Fruit fly (Drosophila melanogaster) whole organism, wandering third instar larva: ENCODE results near the gene Kdsr.
A peak's percentile ranks its signal among the peaks of the same experiment; 100 is the strongest.

Experiments used
- Abd-B ChIP-seq: fragments of >200 bp; optimal IDR thresholded peaks from 2 replicates; lab custom pipeline; 2017; ENCODE audit warnings: missing biosample characterization, missing genetic modification characterization
- CG32264 ChIP-seq: fragments of 200-800 bp; sonication (Bioruptor generic); optimal IDR thresholded peaks from 2 replicates; lab custom pipeline; 2016; ENCODE audit warnings: missing biosample characterization, missing genetic modification characterization
- CG9705 ChIP-seq: fragments of 200-800 bp; sonication (Bioruptor generic); optimal IDR thresholded peaks from 2 replicates; lab custom pipeline; 2018; ENCODE audit warnings: missing biosample characterization, mild to moderate bottlenecking, missing genetic modification characterization
- CrebA ChIP-seq: fragments of 200-800 bp; sonication (Bioruptor generic); optimal IDR thresholded peaks from 2 replicates; lab custom pipeline; 2016; ENCODE audit warnings: missing biosample characterization, mild to moderate bottlenecking, missing genetic modification characterization, borderline replicate concordance
- Dif ChIP-seq: fragments of 200-275, 200-300 bp; sonication (Bioruptor generic); optimal IDR thresholded peaks from 2 replicates; lab custom pipeline; 2018; ENCODE audit warnings: missing biosample characterization, missing genetic modification characterization; ENCODE audit not compliant: partially characterized antibody
- GATAd ChIP-seq: sonication (Bioruptor generic); optimal IDR thresholded peaks from 2 replicates; lab custom pipeline; 2016; ENCODE audit warnings: missing biosample characterization, missing genetic modification characterization
- HLH106 ChIP-seq: fragments of 200-800 bp; optimal IDR thresholded peaks from 3 replicates; lab custom pipeline; 2019; ENCODE audit warnings: missing biosample characterization, mild to moderate bottlenecking, missing genetic modification characterization, moderate library complexity
- Hnf4 ChIP-seq: fragments of 200-800 bp; sonication (Bioruptor generic); optimal IDR thresholded peaks from 2 replicates; lab custom pipeline; 2016; ENCODE audit warnings: missing biosample characterization, mild to moderate bottlenecking, missing genetic modification characterization
- Hr78 ChIP-seq: fragments of >200 bp; optimal IDR thresholded peaks from 2 replicates; lab custom pipeline; 2017; ENCODE audit warnings: missing biosample characterization, missing genetic modification characterization
- Hr83 ChIP-seq: fragments of 200-300 bp; sonication (Bioruptor generic); optimal IDR thresholded peaks from 2 replicates; lab custom pipeline; 2016; ENCODE audit warnings: missing biosample characterization, mild to moderate bottlenecking, missing genetic modification characterization, moderate library complexity; ENCODE audit not compliant: poor library complexity, severe bottlenecking
- Jra ChIP-seq: sonication (Bioruptor generic); optimal IDR thresholded peaks from 2 replicates; lab custom pipeline; 2016; ENCODE audit warnings: missing biosample characterization, missing genetic modification characterization
- Mio ChIP-seq: sonication (Bioruptor generic); optimal IDR thresholded peaks from 2 replicates; lab custom pipeline; 2016; ENCODE audit warnings: missing biosample characterization, missing genetic modification characterization
- Myc ChIP-seq: fragments of >200 bp; optimal IDR thresholded peaks from 2 replicates; lab custom pipeline; 2017
- N ChIP-seq: fragments of >200 bp; optimal IDR thresholded peaks from 2 replicates; lab custom pipeline; 2018; ENCODE audit warnings: missing biosample characterization, missing external identifiers, missing genetic modification characterization
- OdsH ChIP-seq: fragments of 200-800 bp; sonication (Bioruptor generic); optimal IDR thresholded peaks from 2 replicates; lab custom pipeline; 2016; ENCODE audit warnings: missing biosample characterization, mild to moderate bottlenecking, missing genetic modification characterization
- Rel ChIP-seq, 2 experiments: fragments of 200-800 bp; sonication (Bioruptor generic) in 1 of 2; optimal IDR thresholded peaks; 2 replicates in 1 of 2; 3 replicates in 1 of 2; lab custom pipeline; 2016 to 2019; ENCODE audit warnings: mild to moderate bottlenecking in 2 of 2, missing biosample characterization in 2 of 2, missing genetic modification characterization in 2 of 2, moderate library complexity in 1 of 2
- Sp1 ChIP-seq: fragments of 200-800 bp; sonication (Bioruptor generic); optimal IDR thresholded peaks from 3 replicates; lab custom pipeline; 2019; ENCODE audit warnings: missing biosample characterization, mild to moderate bottlenecking, missing genetic modification characterization, moderate library complexity
- Vsx2 ChIP-seq: fragments of 200-300, 225-300 bp; sonication (Bioruptor generic); optimal IDR thresholded peaks from 2 replicates; lab custom pipeline; 2018; ENCODE audit warnings: missing biosample characterization, missing genetic modification characterization; ENCODE audit not compliant: partially characterized antibody
- br ChIP-seq: fragments of 200-800 bp; sonication (Bioruptor generic); optimal IDR thresholded peaks from 2 replicates; lab custom pipeline; 2016; ENCODE audit warnings: missing biosample characterization, missing genetic modification characterization
- brk ChIP-seq: fragments of 200-800 bp; sonication (Bioruptor generic); optimal IDR thresholded peaks from 2 replicates; lab custom pipeline; 2016; ENCODE audit warnings: missing biosample characterization, mild to moderate bottlenecking, missing genetic modification characterization
- dmrt93B ChIP-seq: fragments of 200-800 bp; sonication (Bioruptor generic); optimal IDR thresholded peaks from 2 replicates; lab custom pipeline; 2018; ENCODE audit warnings: missing biosample characterization, mild to moderate bottlenecking, missing genetic modification characterization
- dsf ChIP-seq: sonication (Bioruptor generic); optimal IDR thresholded peaks from 2 replicates; lab custom pipeline; 2016; ENCODE audit warnings: missing biosample characterization, missing genetic modification characterization, borderline replicate concordance
- ey ChIP-seq: fragments of 200-800 bp; sonication (Bioruptor generic); optimal IDR thresholded peaks from 2 replicates; lab custom pipeline; 2016; ENCODE audit warnings: missing biosample characterization, missing genetic modification characterization
- foxo ChIP-seq, 2 experiments: fragments of 200-800 bp; sonication (Bioruptor generic); optimal IDR thresholded peaks; 2 replicates in 1 of 2; 3 replicates in 1 of 2; lab custom pipeline; 2016 to 2017; ENCODE audit warnings: missing biosample characterization in 2 of 2, missing genetic modification characterization in 2 of 2
- fru ChIP-seq: fragments of 200-800 bp; sonication (Bioruptor generic); optimal IDR thresholded peaks from 3 replicates; lab custom pipeline; 2016; ENCODE audit warnings: missing biosample characterization, mild to moderate bottlenecking, missing genetic modification characterization
- h ChIP-seq: fragments of 200-800 bp; sonication (Bioruptor generic); optimal IDR thresholded peaks from 3 replicates; lab custom pipeline; 2016; ENCODE audit warnings: missing biosample characterization, mild to moderate bottlenecking, missing genetic modification characterization
- jim ChIP-seq: fragments of 175-275, 200-325 bp; sonication (Bioruptor generic); optimal IDR thresholded peaks from 2 replicates; lab custom pipeline; 2016; ENCODE audit warnings: missing biosample characterization, mild to moderate bottlenecking, missing genetic modification characterization
- lola ChIP-seq: fragments of >200 bp; optimal IDR thresholded peaks from 2 replicates; lab custom pipeline; 2017; ENCODE audit warnings: missing biosample characterization, missing genetic modification characterization
- psq ChIP-seq: fragments of 200-800 bp; sonication (Bioruptor generic); optimal IDR thresholded peaks from 3 replicates; lab custom pipeline; 2017; ENCODE audit warnings: missing biosample characterization, mild to moderate bottlenecking, missing genetic modification characterization, moderate library complexity
- rgr ChIP-seq: fragments of 200-800 bp; sonication (Bioruptor generic); optimal IDR thresholded peaks from 3 replicates; lab custom pipeline; 2016; ENCODE audit warnings: missing biosample characterization, mild to moderate bottlenecking, missing genetic modification characterization
- sage ChIP-seq: fragments of 200-800 bp; sonication (Bioruptor generic); optimal IDR thresholded peaks from 2 replicates; lab custom pipeline; 2016; ENCODE audit warnings: missing biosample characterization, mild to moderate bottlenecking, missing genetic modification characterization
- sv ChIP-seq: fragments of 200-800 bp; sonication (Bioruptor generic); optimal IDR thresholded peaks from 3 replicates; lab custom pipeline; 2016; ENCODE audit warnings: missing biosample characterization, missing genetic modification characterization
- tai ChIP-seq: sonication (Bioruptor generic); optimal IDR thresholded peaks from 2 replicates; lab custom pipeline; 2016; ENCODE audit warnings: missing biosample characterization, missing genetic modification characterization
- woc ChIP-seq: sonication (Bioruptor generic); optimal IDR thresholded peaks from 2 replicates; lab custom pipeline; 2016; ENCODE audit warnings: missing biosample characterization, mild to moderate bottlenecking, missing genetic modification characterization

Gene Kdsr

DNA sequence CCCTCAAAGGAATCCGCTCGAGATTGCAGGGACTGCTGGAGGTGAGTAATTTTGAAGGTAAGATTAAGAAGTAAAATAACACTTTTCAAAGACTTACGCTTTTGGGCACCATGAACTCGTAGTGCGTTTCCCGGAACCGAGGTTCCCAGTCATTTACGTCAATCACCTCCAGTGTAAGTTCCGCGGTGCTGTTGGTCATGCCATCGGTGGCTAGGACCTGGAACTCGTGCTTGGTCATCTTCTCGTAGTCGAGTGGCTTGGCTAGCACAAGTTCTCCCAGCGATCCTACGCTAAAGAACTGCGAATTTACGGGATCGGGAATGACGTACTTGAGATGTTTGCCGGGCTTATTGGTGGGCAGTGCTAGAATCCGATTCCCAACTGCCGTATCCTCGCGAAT, 36.8 kb downstream of the Kdsr start:
- TF ChIP-seq Dif (no peak), N (no peak), h (GFP tag; lab: Kevin White, UChicago) (no peak), ey (no peak), rgr (no peak), Hr78 (no peak), GATAd (no peak), Abd-B (GFP tag; lab: Kevin White, UChicago) (no peak), CrebA (GFP tag; lab: Kevin White, UChicago) (no peak), OdsH (GFP tag; lab: Kevin White, UChicago) (no peak), Mio (GFP tag; lab: Kevin White, UChicago) (no peak)

DNA sequence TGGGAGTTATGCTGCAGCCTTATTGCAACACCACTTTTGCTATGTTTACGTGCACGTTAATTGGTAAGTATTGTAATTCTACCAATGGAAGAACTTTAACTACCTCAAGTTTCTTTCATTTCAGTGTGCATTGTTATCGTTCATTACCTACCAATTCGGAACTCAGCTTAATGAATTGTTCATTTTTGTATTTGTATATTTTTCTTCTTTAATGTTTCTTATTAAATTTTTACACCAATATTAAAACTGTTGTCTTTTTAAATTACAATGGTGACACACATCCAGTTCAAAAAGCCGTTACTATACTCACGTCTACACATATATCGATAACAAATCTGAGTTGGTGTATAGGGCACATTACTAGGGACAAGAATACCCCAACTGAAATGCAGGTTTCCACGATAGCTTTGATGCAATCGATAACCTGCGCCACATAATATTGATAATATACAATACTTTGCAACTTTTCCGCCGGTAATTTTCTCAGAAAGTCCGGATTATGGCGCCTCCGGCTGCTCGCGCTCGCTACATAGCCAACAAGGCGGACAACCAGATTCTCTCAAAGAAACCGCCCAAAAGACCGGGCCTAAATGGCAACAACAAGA, 41.0 kb downstream of the Kdsr start, which contains the start of gene Alg9:
Alg9 (plus strand) TSS at position 387 of the 605 bp plus-strand sequence.
- TF ChIP-seq tai (GFP tag; lab: Kevin White, UChicago) (no peak), Abd-B (GFP tag; lab: Kevin White, UChicago) (no peak), rgr (no peak), sv (GFP tag; lab: Kevin White, UChicago) (no peak), br (GFP tag; lab: Kevin White, UChicago) (no peak), psq (no peak), Hr78 (peak; percentile 47), Myc (lab: Kevin White, UChicago) (no peak), Jra (GFP tag; lab: Kevin White, UChicago) (no peak), foxo (GFP tag; optimal IDR thresholded peaks at IDR 0.05; lab: Kevin White, UChicago) (no peak), Hr83 (peak; percentile 71), lola (no peak), fru (GFP tag; lab: Kevin White, UChicago) (no peak), CrebA (GFP tag; lab: Kevin White, UChicago) (no peak), N (peak; percentile 92)

DNA sequence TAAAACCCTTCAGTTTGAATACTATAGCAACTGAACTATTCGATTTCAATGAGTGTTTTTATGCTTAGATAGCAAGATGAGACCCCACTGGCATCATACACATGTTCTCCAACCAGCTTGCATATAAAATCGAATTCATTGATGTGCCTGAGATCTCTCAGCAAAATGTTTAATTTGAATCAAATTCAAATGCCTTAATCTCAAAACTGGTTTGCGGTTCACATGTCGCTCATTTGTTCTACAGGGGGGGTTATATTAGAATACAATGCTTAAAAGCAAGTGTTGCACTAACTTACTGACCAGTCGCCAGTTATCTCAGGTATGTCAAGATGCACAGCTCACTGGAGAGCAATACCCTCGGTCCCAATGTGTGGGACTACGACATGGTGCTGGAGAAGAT, 43.3 kb downstream of the Kdsr start, which contains the start of gene CG31103:
CG31103 (plus strand) TSS at position 301 of the 400 bp plus-strand sequence.
- TF ChIP-seq dmrt93B: no peak
- TF ChIP-seq Abd-B (GFP tag; lab: Kevin White, UChicago): no peak
- no peak for TF ChIP-seq Vsx2 (GFP tag; lab: Kevin White, UChicago)
- TF ChIP-seq dsf (GFP tag; lab: Kevin White, UChicago): no peak

DNA sequence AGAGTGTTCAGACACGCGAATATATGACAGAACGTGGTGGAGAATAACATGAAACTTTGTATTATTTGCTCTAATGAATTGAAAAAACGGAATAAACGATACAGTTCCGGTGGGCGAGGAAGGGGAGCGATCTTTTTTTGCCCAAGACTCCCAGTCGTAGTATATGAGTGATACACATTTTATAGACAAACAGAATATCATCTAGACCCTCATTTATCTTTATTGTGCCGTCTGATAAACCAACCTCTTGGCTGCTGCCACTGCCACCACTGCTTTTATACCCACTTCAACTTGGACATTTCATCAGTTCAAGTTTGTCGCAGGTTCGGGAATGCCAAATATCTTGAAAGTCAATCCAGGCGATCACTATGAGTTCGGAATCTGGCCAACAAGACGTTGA, 46.3 kb downstream of the Kdsr start, which contains the start of gene CG31106:
CG31106 (plus strand) TSS at position 301 of the 400 bp plus-strand sequence.
- TF ChIP-seq jim (GFP tag; lab: Kevin White, UChicago): no peak
- no peak for TF ChIP-seq N
- no peak for TF ChIP-seq GATAd
- TF ChIP-seq Hr78: no peak
- TF ChIP-seq rgr: no peak
- no peak for TF ChIP-seq Myc (lab: Kevin White, UChicago)
- no peak for TF ChIP-seq Sp1
- no peak for TF ChIP-seq Mio (GFP tag; lab: Kevin White, UChicago)
- no peak for TF ChIP-seq brk (GFP tag; lab: Kevin White, UChicago)
- TF ChIP-seq CG32264 (GFP tag; lab: Kevin White, UChicago): no peak
- TF ChIP-seq sage (GFP tag; lab: Kevin White, UChicago): no peak
- TF ChIP-seq Rel (GFP tag; optimal IDR thresholded peaks at IDR 0.05; lab: Kevin White, UChicago): no peak
- no peak for TF ChIP-seq Rel (tag; optimal IDR thresholded peaks at IDR 0.05; lab: Kevin White, UChicago)
- no peak for TF ChIP-seq tai (GFP tag; lab: Kevin White, UChicago)

DNA sequence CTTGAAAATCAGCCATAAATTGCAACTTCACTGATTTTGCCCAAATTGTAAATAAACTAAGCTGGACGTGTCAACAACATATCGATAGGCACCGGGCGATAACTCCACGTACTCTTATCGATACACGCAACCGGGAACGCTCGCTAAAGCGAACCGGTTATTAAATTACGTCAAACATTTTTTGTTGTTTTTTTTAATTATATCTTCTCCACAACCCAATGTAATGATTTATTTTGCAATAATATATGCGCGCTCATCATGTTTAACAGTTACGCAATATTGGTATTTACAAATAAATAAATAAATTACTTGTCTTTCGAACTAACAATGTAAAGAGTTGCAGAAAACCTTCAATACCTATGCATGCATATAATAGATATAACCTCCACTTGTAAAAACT, 47.2 kb downstream of the Kdsr start, which contains the start of gene Saysd1:
Saysd1 (minus strand) TSS at position 66 of the 400 bp plus-strand sequence.
- peak; percentile 8 for TF ChIP-seq HLH106 (tag; lab: Kevin White, UChicago)
- peak; percentile 65 for TF ChIP-seq woc
- peak; percentile 29 for TF ChIP-seq brk (GFP tag; lab: Kevin White, UChicago)
- no peak for TF ChIP-seq Hr78
- peak; percentile 33 for TF ChIP-seq Hr83
- no peak for TF ChIP-seq Vsx2 (GFP tag; lab: Kevin White, UChicago)
- TF ChIP-seq h (GFP tag; lab: Kevin White, UChicago): peak; percentile 48
- TF ChIP-seq CG9705 (GFP tag; lab: Kevin White, UChicago): no peak
- TF ChIP-seq CrebA (GFP tag; lab: Kevin White, UChicago): no peak
- TF ChIP-seq Jra (GFP tag; lab: Kevin White, UChicago): peak; percentile 5
- TF ChIP-seq foxo (GFP tag; optimal IDR thresholded peaks at IDR 0.05; lab: Kevin White, UChicago): peak in 1 of 2 experiments; percentile 53
- TF ChIP-seq br (GFP tag; lab: Kevin White, UChicago): peak; percentile 8
- TF ChIP-seq sage (GFP tag; lab: Kevin White, UChicago): no peak
- no peak for TF ChIP-seq rgr
- TF ChIP-seq Hnf4: peak; percentile 44
- peak; percentile 24 for TF ChIP-seq fru (GFP tag; lab: Kevin White, UChicago)
- no peak for TF ChIP-seq Abd-B (GFP tag; lab: Kevin White, UChicago)
- no peak for TF ChIP-seq Rel (GFP tag; optimal IDR thresholded peaks at IDR 0.05; lab: Kevin White, UChicago)
- no peak for TF ChIP-seq Rel (tag; optimal IDR thresholded peaks at IDR 0.05; lab: Kevin White, UChicago)
